Worm (Caenorhabditis elegans) whole organism, young adult: ENCODE data around the gene F38B6.7.

ENCODE experiments used
- B0035.1 ChIP-seq: sonication (generic microtip); optimal IDR thresholded peaks from 2 replicates; lab custom pipeline; 2016; ENCODE audit warnings: missing genetic modification characterization, mild to moderate bottlenecking, missing compliant biosample characterization, missing genotype, missing genetic modification reagents
- ama-1 ChIP-seq, 3 experiments: fragments of 150-350 bp in 1 of 3; sonication (generic microtip) in 2 of 3; optimal IDR thresholded peaks; 2 replicates each; lab custom pipeline; 2014 to 2018; ENCODE audit warnings: missing biosample characterization in 2 of 3, missing genetic modification characterization in 2 of 3, missing genetic modification reagents in 2 of 3
- ztf-18 ChIP-seq: sonication (generic microtip); optimal IDR thresholded peaks from 2 replicates; lab custom pipeline; 2016; ENCODE audit warnings: missing genotype, mild to moderate bottlenecking, missing genetic modification characterization, missing compliant biosample characterization

- TF ChIP-seq ztf-18 (tag; lab: Kevin White, UChicago) (no peak), B0035.1 (no peak), ama-1 (optimal IDR thresholded peaks at IDR 0.05; lab: Kevin White, UChicago) (no peak), ama-1 (GFP tag; optimal IDR thresholded peaks at IDR 0.05; lab: Kevin White, UChicago) (no peak)
Observed at ce11 chrX:6656251-6656650, 41.9 kb downstream of the F38B6.7 start.
